Fruit fly (Drosophila melanogaster) whole organism, embryonic: Measurements from ENCODE around the gene CG6083.
A peak's percentile ranks its signal among the peaks of the same experiment; 100 is the strongest.

Experiments used
- B-H1 ChIP-seq: fragments of 200-800 bp; sonication (Bioruptor generic); IDR thresholded peaks from 3 replicates; pipeline ENCODE4 v1.3.6; 2022; ENCODE audit warnings: missing biosample characterization, missing genetic modification characterization
- Bdp1 ChIP-seq: fragments of 200-800 bp; sonication (Bioruptor generic); optimal IDR thresholded peaks from 3 replicates; lab custom pipeline; 2016; ENCODE audit warnings: missing biosample characterization, missing genetic modification characterization
- CG10147 ChIP-seq: fragments of 200-800 bp; sonication (Bioruptor generic); optimal IDR thresholded peaks from 2 replicates; lab custom pipeline; 2019; ENCODE audit warnings: missing biosample characterization, mild to moderate bottlenecking, missing genetic modification characterization, moderate library complexity
- CG10959 ChIP-seq: fragments of 200-800 bp; sonication (Bioruptor generic); IDR thresholded peaks from 2 replicates; pipeline ENCODE4 v1.3.6; 2022; ENCODE audit warnings: missing biosample characterization, missing genetic modification characterization
- CG13775 ChIP-seq: fragments of 200-800 bp; sonication (Bioruptor generic); optimal IDR thresholded peaks from 3 replicates; lab custom pipeline; 2017; ENCODE audit warnings: missing biosample characterization, mild to moderate bottlenecking, missing genetic modification characterization
- CG14441 ChIP-seq: fragments of 200-800 bp; sonication (Bioruptor generic); IDR thresholded peaks from 2 replicates; pipeline ENCODE4 v1.3.6; 2022; ENCODE audit warnings: missing biosample characterization, missing genetic modification characterization
- CG15073 ChIP-seq: fragments of 200-800 bp; sonication (Bioruptor generic); optimal IDR thresholded peaks from 2 replicates; lab custom pipeline; 2016; ENCODE audit warnings: missing biosample characterization, missing genetic modification characterization
- CG17612 ChIP-seq: fragments of 200-800 bp; sonication (Bioruptor generic); IDR thresholded peaks from 2 replicates; pipeline ENCODE4 v1.3.6; 2022; ENCODE audit warnings: missing biosample characterization, missing genetic modification characterization
- CG17829 ChIP-seq: fragments of 200-800 bp; optimal IDR thresholded peaks from 2 replicates; lab custom pipeline; 2019; ENCODE audit warnings: missing biosample characterization, mild to moderate bottlenecking, missing genetic modification characterization, moderate library complexity
- CG2129 ChIP-seq: fragments of 200-800 bp; sonication (Bioruptor generic); IDR thresholded peaks from 2 replicates; pipeline ENCODE4 v1.3.6; 2022; ENCODE audit warnings: missing biosample characterization, missing genetic modification characterization; ENCODE audit not compliant: partially characterized antibody
- CG2889 ChIP-seq: fragments of 200-800 bp; sonication (Bioruptor generic); IDR thresholded peaks from 3 replicates; pipeline ENCODE4 v1.3.6; 2022; ENCODE audit warnings: missing biosample characterization, missing genetic modification characterization
- CG31365 ChIP-seq: fragments of 200-800 bp; sonication (Bioruptor generic); optimal IDR thresholded peaks from 2 replicates; lab custom pipeline; 2018; ENCODE audit warnings: missing biosample characterization, mild to moderate bottlenecking, missing genetic modification characterization
- CG3163 ChIP-seq: fragments of 200-800 bp; sonication (Bioruptor generic); optimal IDR thresholded peaks from 3 replicates; lab custom pipeline; 2016; ENCODE audit warnings: missing biosample characterization, missing genetic modification characterization
- CG34422 ChIP-seq: fragments of 200-800 bp; sonication (Bioruptor generic); IDR thresholded peaks from 3 replicates; pipeline ENCODE4 v1.3.6; 2022; ENCODE audit warnings: missing biosample characterization, missing genetic modification characterization
- CG8478 ChIP-seq: fragments of >200 bp; optimal IDR thresholded peaks from 2 replicates; lab custom pipeline; 2018
- CG8765 ChIP-seq: fragments of 200-800 bp; sonication (Bioruptor generic); IDR thresholded peaks from 2 replicates; pipeline ENCODE4 v1.3.6; 2022; ENCODE audit warnings: missing biosample characterization, missing genetic modification characterization
- CG9215 ChIP-seq: fragments of 200-800 bp; sonication (Bioruptor generic); IDR thresholded peaks from 2 replicates; pipeline ENCODE4 v1.3.6; 2022; ENCODE audit warnings: missing biosample characterization, missing genetic modification characterization
- CG9437 ChIP-seq: fragments of 200-800 bp; sonication (Bioruptor generic); optimal IDR thresholded peaks from 2 replicates; lab custom pipeline; 2018; ENCODE audit warnings: missing biosample characterization, mild to moderate bottlenecking, missing genetic modification characterization
- Deaf1 ChIP-seq: fragments of 200-800 bp; optimal IDR thresholded peaks from 3 replicates; lab custom pipeline; 2019; ENCODE audit warnings: missing biosample characterization, mild to moderate bottlenecking, missing genetic modification characterization, moderate library complexity
- Eip74EF ChIP-seq, 2 experiments: fragments of 200-800 bp in 1 of 2; fragments of >200 bp in 1 of 2; sonication (Bioruptor generic) in 1 of 2; optimal IDR thresholded peaks; 2 replicates each; lab custom pipeline; 2017 to 2019; ENCODE audit warnings: missing biosample characterization in 2 of 2, missing genetic modification characterization in 2 of 2, mild to moderate bottlenecking in 1 of 2, moderate library complexity in 1 of 2
- Ets65A ChIP-seq: fragments of 200-800 bp; sonication (Bioruptor generic); peaks from one replicate; lab custom pipeline; 2016; ENCODE audit warnings: missing biosample characterization, missing genetic modification characterization
- Gsc ChIP-seq: fragments of 200-800 bp; sonication (Bioruptor generic); IDR thresholded peaks from 2 replicates; pipeline ENCODE4 v1.3.6; 2022; ENCODE audit warnings: missing biosample characterization, missing genetic modification characterization
- HHEX ChIP-seq: fragments of 200-800 bp; sonication (Bioruptor generic); optimal IDR thresholded peaks from 3 replicates; lab custom pipeline; 2017; ENCODE audit warnings: missing biosample characterization, mild to moderate bottlenecking, missing genetic modification characterization, missing genetic modification reagents
- Hr39 ChIP-seq: fragments of >200 bp; optimal IDR thresholded peaks from 2 replicates; lab custom pipeline; 2017
- Jarid2 ChIP-seq: fragments of 200-800 bp; sonication (Bioruptor generic); optimal IDR thresholded peaks from 3 replicates; lab custom pipeline; 2017; ENCODE audit warnings: mild to moderate bottlenecking, missing biosample characterization, missing genetic modification reagents, missing genetic modification characterization
- Kr ChIP-seq: fragments of 200-800 bp; sonication (Bioruptor generic); optimal IDR thresholded peaks from 2 replicates; lab custom pipeline; 2017; ENCODE audit warnings: missing biosample characterization, mild to moderate bottlenecking, missing genetic modification characterization
- Meics ChIP-seq: fragments of 200-800 bp; sonication (Bioruptor generic); optimal IDR thresholded peaks from 2 replicates; lab custom pipeline; 2017; ENCODE audit warnings: missing biosample characterization, mild to moderate bottlenecking, missing genetic modification characterization
- Trl ChIP-seq, 3 experiments: fragments of >200 bp in 2 of 3; fragments of 200-800 bp in 1 of 3; sonication (Bioruptor generic) in 1 of 3; optimal IDR thresholded peaks; 2 replicates in 1 of 3; 3 replicates in 2 of 3; lab custom pipeline; 2016 to 2017; ENCODE audit warnings: missing biosample characterization in 1 of 3, missing genetic modification characterization in 1 of 3
- abd-A ChIP-seq: fragments of 200-800 bp; sonication (Bioruptor generic); optimal IDR thresholded peaks from 3 replicates; lab custom pipeline; 2019; ENCODE audit warnings: missing biosample characterization, mild to moderate bottlenecking, missing genetic modification characterization, moderate library complexity
- ap ChIP-seq: fragments of 200-800 bp; sonication (Bioruptor generic); IDR thresholded peaks from 2 replicates; pipeline ENCODE4 v1.3.6; 2022; ENCODE audit warnings: missing biosample characterization, missing genetic modification characterization
- btn ChIP-seq: fragments of 200-800 bp; sonication (Bioruptor generic); optimal IDR thresholded peaks from 2 replicates; lab custom pipeline; 2016; ENCODE audit warnings: missing biosample characterization, missing genetic modification characterization
- cg ChIP-seq: fragments of 200-800 bp; sonication (Bioruptor generic); optimal IDR thresholded peaks from 3 replicates; lab custom pipeline; 2019; ENCODE audit warnings: missing biosample characterization, mild to moderate bottlenecking, missing genetic modification characterization, moderate library complexity
- chinmo ChIP-seq: fragments of 200-800 bp; sonication (Bioruptor generic); IDR thresholded peaks from 4 replicates; pipeline ENCODE4 v1.3.6; 2022; ENCODE audit warnings: missing biosample characterization, missing genetic modification characterization; ENCODE audit not compliant: partially characterized antibody
- crol ChIP-seq: fragments of 200-800 bp; sonication (Bioruptor generic); IDR thresholded peaks from 2 replicates; pipeline ENCODE4 v1.3.6; 2022; ENCODE audit warnings: missing biosample characterization, missing genetic modification characterization
- dmrt99B ChIP-seq: fragments of 200-800 bp; sonication (Bioruptor generic); optimal IDR thresholded peaks from 2 replicates; lab custom pipeline; 2018; ENCODE audit warnings: missing biosample characterization, mild to moderate bottlenecking, missing genetic modification characterization, moderate library complexity
- gfzf ChIP-seq: fragments of 200-800 bp; sonication (Bioruptor generic); optimal IDR thresholded peaks from 2 replicates; lab custom pipeline; 2016; ENCODE audit warnings: missing biosample characterization, mild to moderate bottlenecking, missing genetic modification characterization, moderate library complexity
- hb ChIP-seq: fragments of 200-800 bp; sonication (Bioruptor generic); IDR thresholded peaks from 3 replicates; pipeline ENCODE4 v1.3.6; 2022; ENCODE audit warnings: missing biosample characterization, missing genetic modification characterization; ENCODE audit not compliant: partially characterized antibody
- inv ChIP-seq: fragments of 200-800 bp; sonication (Bioruptor generic); IDR thresholded peaks from 2 replicates; pipeline ENCODE4 v1.3.6; 2022; ENCODE audit warnings: missing biosample characterization, missing genetic modification characterization; ENCODE audit not compliant: partially characterized antibody
- kay ChIP-seq: fragments of 200-800 bp; sonication (Bioruptor generic); optimal IDR thresholded peaks from 2 replicates; lab custom pipeline; 2016; ENCODE audit warnings: missing biosample characterization, missing genetic modification characterization
- lmd ChIP-seq: fragments of 200-800 bp; sonication (Bioruptor generic); IDR thresholded peaks from 2 replicates; pipeline ENCODE4 v1.3.6; 2022; ENCODE audit warnings: missing biosample characterization, missing genetic modification characterization
- sens ChIP-seq: fragments of 200-800 bp; sonication (Bioruptor generic); peaks from one replicate; lab custom pipeline; 2016; ENCODE audit warnings: missing biosample characterization, missing genetic modification characterization
- ttk ChIP-seq: fragments of 200-800 bp; sonication (Bioruptor generic); IDR thresholded peaks from 2 replicates; pipeline ENCODE4 v2.1.2; 2022; ENCODE audit warnings: missing biosample characterization, missing genetic modification characterization
- zen2 ChIP-seq: fragments of 200-800 bp; sonication (Bioruptor generic); IDR thresholded peaks from 3 replicates; pipeline ENCODE4 v1.3.6; 2022; ENCODE audit warnings: missing biosample characterization, missing genetic modification characterization; ENCODE audit not compliant: partially characterized antibody
- zfh2 ChIP-seq: fragments of 200-800 bp; sonication (Bioruptor generic); optimal IDR thresholded peaks from 2 replicates; lab custom pipeline; 2016; ENCODE audit warnings: missing biosample characterization, missing genetic modification characterization

The CG6083 gene

DNA sequence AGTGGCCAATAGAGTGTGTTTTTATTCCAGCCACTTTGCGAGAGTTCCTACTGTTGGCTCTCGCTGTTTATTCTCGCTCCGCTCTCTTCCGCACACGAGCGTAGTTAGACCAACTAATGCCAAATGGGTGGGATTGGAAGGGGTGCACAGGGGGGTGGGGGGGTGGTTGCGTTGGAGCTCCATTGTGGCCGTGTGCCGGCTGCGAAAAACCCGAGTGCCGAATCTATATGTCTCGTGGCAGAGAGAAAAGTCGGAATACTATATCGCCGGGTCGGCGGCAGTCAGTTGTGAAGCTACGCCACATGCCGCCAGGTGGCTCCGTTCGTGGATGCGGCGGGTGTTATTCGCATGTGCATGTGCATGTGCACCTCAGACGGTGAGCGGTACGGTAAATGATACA is 24.8 kb downstream of the CG6083 start (continued):
- TF ChIP-seq chinmo (0 out of 4 replicates have a peak, but pooled peaks have one; percentile 21), Bdp1 (GFP tag; lab: Kevin White, UChicago) (no peak), CG10959 (no peak), zfh2 (no peak), CG17829 (tag; lab: Kevin White, UChicago) (no peak), CG13775 (GFP tag; lab: Kevin White, UChicago) (no peak), Hr39 (lab: Kevin White, UChicago) (no peak)

DNA sequence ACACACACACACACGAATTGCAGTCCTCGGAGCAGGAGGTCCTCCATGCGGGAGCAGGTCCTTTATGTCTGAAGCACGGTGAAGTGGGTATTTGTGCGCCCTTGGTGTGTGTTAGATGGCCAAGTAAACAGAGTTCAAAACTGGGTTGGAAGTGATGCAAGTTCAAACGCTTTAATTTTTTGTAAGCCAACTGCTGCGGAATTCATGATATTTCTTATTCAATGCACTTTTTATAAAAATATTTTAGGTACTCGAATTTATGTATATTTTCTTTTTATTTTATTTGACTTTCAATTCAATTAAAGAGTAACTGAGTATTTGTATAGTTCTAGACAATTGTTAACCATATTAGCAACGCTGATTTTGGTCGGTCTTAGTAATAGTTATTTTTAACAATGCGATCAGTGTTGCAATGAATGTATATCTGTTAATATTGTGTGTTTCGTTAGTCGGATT is 25.9 kb downstream of the CG6083 start, which contains the start of the genes CG14137 and CG46394:
Gene CG14137 (minus strand): TSS at position 101 of the 456 bp plus-strand sequence.
Gene CG46394 (plus strand): TSS at position 406 of the 456 bp plus-strand sequence.
- TF ChIP-seq zen2 (GFP tag; lab: Robert Waterston, UW) (no peak), CG8765 (GFP tag; lab: Robert Waterston, UW) (no peak), CG2889 (GFP tag; lab: Robert Waterston, UW) (0 out of 3 replicates have a peak, but pooled peaks have one; percentile 3), B-H1 (GFP tag; lab: Robert Waterston, UW) (no peak)

DNA sequence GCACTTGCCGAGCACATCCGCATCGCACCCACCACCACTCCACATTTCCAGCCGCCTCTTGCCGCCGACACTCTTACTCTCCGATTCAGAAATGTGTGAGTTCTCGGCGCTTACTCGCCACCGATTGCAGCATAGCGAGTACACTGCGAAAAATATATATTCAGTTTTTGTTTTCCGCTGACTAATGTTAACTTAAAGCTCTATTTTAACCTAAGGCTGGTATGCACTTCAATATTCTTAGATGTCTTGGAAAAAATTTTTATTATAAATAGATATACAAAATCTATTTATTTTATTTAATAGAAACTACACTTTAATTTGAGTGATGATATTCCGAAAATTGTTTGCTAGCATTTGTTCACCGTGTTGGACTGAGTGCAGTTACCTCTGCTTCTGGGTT is 26.7 kb downstream of the CG6083 start:
- TF ChIP-seq CG9437 (GFP tag; lab: Kevin White, UChicago) (no peak), CG31365 (no peak), kay (GFP tag; lab: Kevin White, UChicago) (no peak), inv (GFP tag; lab: Robert Waterston, UW) (no peak), zen2 (GFP tag; lab: Robert Waterston, UW) (no peak), Jarid2 (GFP tag; lab: Kevin White, UChicago) (no peak)
- TF ChIP-seq, all 482 proteins: peak for 0

DNA sequence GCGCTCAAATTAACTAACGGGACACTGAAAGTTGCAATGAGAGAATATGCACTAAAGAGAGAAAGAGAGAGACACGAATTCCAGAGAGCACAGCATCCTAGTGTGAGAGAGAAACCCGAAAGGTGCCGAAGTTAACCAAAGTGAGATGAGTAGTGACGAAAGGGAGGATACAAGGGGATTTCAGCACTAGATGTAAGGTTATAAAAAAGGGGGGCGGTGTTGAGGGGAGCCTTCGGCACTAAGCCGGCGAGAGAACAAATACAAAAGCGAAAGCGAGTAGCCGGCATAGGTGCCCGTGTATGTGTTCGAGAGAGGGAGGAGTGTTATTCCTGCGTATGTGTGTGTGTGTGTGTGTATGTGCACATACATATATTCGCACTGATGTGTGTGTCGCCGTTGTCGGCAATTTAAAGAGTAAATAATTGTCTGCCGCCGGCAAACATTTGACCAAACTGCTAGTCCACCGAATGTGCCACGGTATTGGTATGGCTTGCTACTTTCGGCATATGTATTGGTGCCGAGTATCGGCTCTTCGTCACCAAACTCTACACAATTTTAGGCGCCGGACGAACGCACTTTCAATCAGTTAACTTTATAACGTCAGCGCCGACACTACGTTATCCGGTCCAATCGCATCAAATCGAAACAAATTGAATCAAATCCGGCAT is 29.2 kb downstream of the CG6083 start, which contains the start of gene CG7368:
Gene CG7368 (plus strand): TSS at position 618 of the 668 bp plus-strand sequence.
- TF ChIP-seq hb (GFP tag; lab: Robert Waterston, UW) (peak; percentile 34; the same call in 1 of the 3 replicates), cg (GFP tag; lab: Kevin White, UChicago) (peak; percentile 30), ttk (GFP tag; lab: Robert Waterston, UW) (no peak), Kr (GFP tag; lab: Kevin White, UChicago) (no peak), CG9215 (no peak), gfzf (GFP tag; lab: Kevin White, UChicago) (no peak), crol (GFP tag; lab: Robert Waterston, UW) (peak; percentile 83), Deaf1 (peak; percentile 96), CG3163 (GFP tag; lab: Kevin White, UChicago) (peak; percentile 19), B-H1 (GFP tag; lab: Robert Waterston, UW) (no peak), Meics (GFP tag; lab: Kevin White, UChicago) (peak; percentile 79), Eip74EF (GFP tag; optimal IDR thresholded peaks at IDR 0.05; lab: Kevin White, UChicago) (no peak), abd-A (tag; lab: Kevin White, UChicago) (peak; percentile 47), CG15073 (GFP tag; lab: Kevin White, UChicago) (no peak), CG14441 (GFP tag; lab: Robert Waterston, UW) (no peak), Trl (optimal IDR thresholded peaks at IDR 0.05; lab: Kevin White, UChicago) (peak; percentile 36 to 71), Trl (GFP tag; optimal IDR thresholded peaks at IDR 0.05; lab: Kevin White, UChicago) (no peak), HHEX (GFP tag; lab: Kevin White, UChicago) (no peak), sens (peak; percentile 24), CG17612 (no peak), CG8478 (lab: Kevin White, UChicago) (no peak), Ets65A (peak; percentile 43), Gsc (GFP tag; lab: Robert Waterston, UW) (no peak), ap (GFP tag; lab: Robert Waterston, UW) (no peak), dmrt99B (tag; lab: Kevin White, UChicago) (no peak), CG34422 (GFP tag; lab: Robert Waterston, UW) (peak; percentile 41; the same call in 1 of the 3 replicates), btn (GFP tag; lab: Kevin White, UChicago) (no peak), chinmo (peak; percentile 58; the same call in 1 of the 4 replicates), lmd (GFP tag; lab: Robert Waterston, UW) (no peak), CG2129 (GFP tag; lab: Robert Waterston, UW) (no peak), CG10147 (GFP tag; lab: Kevin White, UChicago) (no peak)
